Worm (Caenorhabditis elegans) whole organism, young adult: ENCODE results near the gene elpc-4.

Experiments used
- egrh-3 ChIP-seq: fragments of 200-800 bp; sonication (Bioruptor generic); IDR thresholded peaks from 2 replicates; pipeline ENCODE4 v1.3.6; 2022; ENCODE audit warnings: missing genetic modification reagents, missing genetic modification characterization, missing compliant biosample characterization
- mxl-1 ChIP-seq: sonication (generic microtip); optimal IDR thresholded peaks from 2 replicates; lab custom pipeline; 2016; ENCODE audit warnings: missing genetic modification characterization, missing compliant biosample characterization
- nfya-1 ChIP-seq: sonication (generic microtip); optimal IDR thresholded peaks from 2 replicates; lab custom pipeline; 2017; ENCODE audit warnings: antibody characterized with exemption, missing compliant biosample characterization, missing genetic modification characterization, borderline replicate concordance; ENCODE audit not compliant: insufficient read depth

DNA sequence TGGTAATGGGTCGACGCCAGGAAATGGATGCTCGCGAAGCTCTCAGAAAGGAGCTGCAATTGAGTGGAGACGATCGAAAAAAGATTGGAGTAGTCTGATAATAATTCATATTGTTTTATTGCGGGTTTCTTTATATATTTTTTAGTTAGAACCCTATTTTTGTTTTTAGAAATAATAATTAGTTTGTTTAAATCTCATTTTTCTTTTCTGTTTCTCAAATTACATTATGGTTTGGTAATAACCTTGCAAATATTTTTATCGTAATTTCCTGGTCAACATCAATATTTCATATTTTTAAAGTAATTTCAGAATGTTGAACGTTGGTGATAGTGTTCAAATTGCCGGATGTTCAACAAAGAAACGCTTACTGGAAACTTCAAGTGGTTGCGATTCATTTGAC, at the start of gene elpc-4:
- TF ChIP-seq egrh-3 (no peak), nfya-1 (no peak), mxl-1 (tag; lab: Kevin White, UChicago) (no peak)
